Worm (Caenorhabditis elegans) whole organism, late embryonic: Measurements from ENCODE around the gene dsl-5.

Experiments used
- C08G9.2 ChIP-seq: sonication (generic microtip); optimal IDR thresholded peaks from 2 replicates; lab custom pipeline; 2016; ENCODE audit warnings: mild to moderate bottlenecking, missing genetic modification characterization, moderate library complexity, missing compliant biosample characterization
- C38D4.7 ChIP-seq: fragments of 200-800 bp; sonication (Bioruptor generic); optimal IDR thresholded peaks from 2 replicates; lab custom pipeline; 2018; ENCODE audit warnings: mild to moderate bottlenecking, missing genetic modification characterization, moderate library complexity, missing compliant biosample characterization
- K02D7.2 ChIP-seq: sonication (generic microtip); optimal IDR thresholded peaks from 2 replicates; lab custom pipeline; 2017; ENCODE audit warnings: mild to moderate bottlenecking, missing genetic modification characterization, missing compliant biosample characterization
- T23F11.4 ChIP-seq: fragments of 200-800 bp; sonication (Bioruptor generic); optimal IDR thresholded peaks from 2 replicates; lab custom pipeline; 2018; ENCODE audit warnings: mild to moderate bottlenecking, missing genetic modification characterization, missing compliant biosample characterization
- Y22D7AL.16 ChIP-seq: sonication (generic microtip); optimal IDR thresholded peaks from 2 replicates; lab custom pipeline; 2016; ENCODE audit warnings: missing genetic modification characterization, missing compliant biosample characterization
- ahr-1 ChIP-seq: sonication (generic microtip); optimal IDR thresholded peaks from 2 replicates; lab custom pipeline; 2016; ENCODE audit warnings: missing genetic modification characterization, missing compliant biosample characterization
- ceh-14 ChIP-seq: sonication (generic microtip); optimal IDR thresholded peaks from 2 replicates; lab custom pipeline; 2016; ENCODE audit warnings: missing genotype, missing genetic modification characterization, missing compliant biosample characterization
- ceh-18 ChIP-seq: sonication (generic microtip); optimal IDR thresholded peaks from 2 replicates; lab custom pipeline; 2016; ENCODE audit warnings: missing genetic modification characterization, missing compliant biosample characterization
- ceh-19 ChIP-seq: fragments of 200-800 bp; sonication (Bioruptor generic); optimal IDR thresholded peaks from 2 replicates; lab custom pipeline; 2018; ENCODE audit warnings: mild to moderate bottlenecking, missing genetic modification characterization, missing compliant biosample characterization
- ceh-2 ChIP-seq: sonication (generic microtip); optimal IDR thresholded peaks from 2 replicates; lab custom pipeline; 2016; ENCODE audit warnings: missing genotype, missing genetic modification characterization, missing compliant biosample characterization
- ceh-22 ChIP-seq: sonication (generic microtip); optimal IDR thresholded peaks from 2 replicates; lab custom pipeline; 2017; ENCODE audit warnings: missing biosample characterization, missing genetic modification characterization
- ceh-24 ChIP-seq: sonication (generic microtip); optimal IDR thresholded peaks from 2 replicates; lab custom pipeline; 2016; ENCODE audit warnings: mild to moderate bottlenecking, missing genetic modification characterization, missing compliant biosample characterization
- ceh-31 ChIP-seq: sonication (generic microtip); optimal IDR thresholded peaks from 2 replicates; lab custom pipeline; 2016; ENCODE audit warnings: missing genetic modification characterization, missing compliant biosample characterization
- ceh-34 ChIP-seq: sonication (generic microtip); optimal IDR thresholded peaks from 2 replicates; lab custom pipeline; 2016; ENCODE audit warnings: mild to moderate bottlenecking, missing genetic modification characterization, missing compliant biosample characterization
- ceh-45 ChIP-seq: fragments of 200-800 bp; sonication (Bioruptor generic); IDR thresholded peaks from 2 replicates; pipeline ENCODE4 v1.3.6; 2022; ENCODE audit warnings: missing genetic modification reagents, missing genetic modification characterization, missing compliant biosample characterization
- ceh-6 ChIP-seq: fragments of 200-800 bp; sonication (Bioruptor generic); optimal IDR thresholded peaks from 2 replicates; lab custom pipeline; 2018; ENCODE audit warnings: mild to moderate bottlenecking, missing genetic modification characterization, missing compliant biosample characterization
- elt-2 ChIP-seq: sonication (generic microtip); optimal IDR thresholded peaks from 2 replicates; lab custom pipeline; 2016; ENCODE audit warnings: missing genetic modification reagents, missing genetic modification characterization, missing compliant biosample characterization
- ets-4 ChIP-seq: sonication (generic microtip); optimal IDR thresholded peaks from 2 replicates; lab custom pipeline; 2016; ENCODE audit warnings: missing genetic modification characterization, missing compliant biosample characterization
- eyg-1 ChIP-seq: sonication (generic microtip); optimal IDR thresholded peaks from 2 replicates; lab custom pipeline; 2016; ENCODE audit warnings: missing genotype, missing genetic modification characterization, missing compliant biosample characterization
- fax-1 ChIP-seq: sonication (generic microtip); optimal IDR thresholded peaks from 2 replicates; lab custom pipeline; 2016; ENCODE audit warnings: missing genotype, missing genetic modification characterization, missing compliant biosample characterization
- gmeb-2 ChIP-seq: sonication (generic microtip); optimal IDR thresholded peaks from 2 replicates; lab custom pipeline; 2016; ENCODE audit warnings: missing genetic modification characterization, inconsistent platforms, missing compliant biosample characterization
- hlh-13 ChIP-seq: fragments of 200-800 bp; sonication (Bioruptor generic); optimal IDR thresholded peaks from 2 replicates; lab custom pipeline; 2018; ENCODE audit warnings: mild to moderate bottlenecking, missing genetic modification characterization, missing compliant biosample characterization
- hlh-15 ChIP-seq: sonication (generic microtip); optimal IDR thresholded peaks from 2 replicates; lab custom pipeline; 2016; ENCODE audit warnings: missing genetic modification characterization, missing compliant biosample characterization
- hlh-30 ChIP-seq: sonication (generic microtip); optimal IDR thresholded peaks from 2 replicates; lab custom pipeline; 2017; ENCODE audit warnings: antibody characterized with exemption, missing genetic modification characterization, missing compliant biosample characterization; ENCODE audit not compliant: insufficient read depth
- hlh-8 ChIP-seq: sonication (generic microtip); optimal IDR thresholded peaks from 2 replicates; lab custom pipeline; 2016; ENCODE audit warnings: missing genotype, missing genetic modification characterization, missing compliant biosample characterization
- lim-6 ChIP-seq: sonication (generic microtip); optimal IDR thresholded peaks from 2 replicates; lab custom pipeline; 2016; ENCODE audit warnings: missing genetic modification characterization, missing compliant biosample characterization
- mec-3 ChIP-seq: sonication (generic microtip); optimal IDR thresholded peaks from 2 replicates; lab custom pipeline; 2016; ENCODE audit warnings: borderline replicate concordance, missing genetic modification characterization, missing compliant biosample characterization
- nfya-1 ChIP-seq: sonication (generic microtip); optimal IDR thresholded peaks from 2 replicates; lab custom pipeline; 2017; ENCODE audit warnings: missing genetic modification characterization, mild to moderate bottlenecking, missing compliant biosample characterization, antibody characterized with exemption, moderate library complexity
- nhr-11 ChIP-seq: fragments of 150-350 bp; optimal IDR thresholded peaks from 2 replicates; lab custom pipeline; 2014; ENCODE audit warnings: missing biosample characterization, missing genetic modification characterization
- nhr-232 ChIP-seq: sonication (generic microtip); optimal IDR thresholded peaks from 2 replicates; lab custom pipeline; 2016; ENCODE audit warnings: missing genetic modification characterization, missing compliant biosample characterization
- npax-4 ChIP-seq: sonication (generic microtip); optimal IDR thresholded peaks from 2 replicates; lab custom pipeline; 2016; ENCODE audit warnings: missing genetic modification characterization, missing compliant biosample characterization
- pqm-1 ChIP-seq: sonication (generic microtip); optimal IDR thresholded peaks from 2 replicates; lab custom pipeline; 2016; ENCODE audit warnings: missing genetic modification characterization, missing compliant biosample characterization
- pros-1 ChIP-seq: fragments of 150-350 bp; optimal IDR thresholded peaks from 2 replicates; lab custom pipeline; 2014; ENCODE audit warnings: missing biosample characterization, missing genetic modification reagents, missing genetic modification characterization
- ref-2 ChIP-seq: sonication (generic microtip); optimal IDR thresholded peaks from 2 replicates; lab custom pipeline; 2016; ENCODE audit warnings: missing genetic modification characterization, missing compliant biosample characterization
- sox-4 ChIP-seq: sonication (generic microtip); optimal IDR thresholded peaks from 2 replicates; lab custom pipeline; 2017; ENCODE audit warnings: mild to moderate bottlenecking, missing genetic modification characterization, inconsistent platforms, missing compliant biosample characterization
- tbx-2 ChIP-seq: sonication (generic microtip); optimal IDR thresholded peaks from 2 replicates; lab custom pipeline; 2016; ENCODE audit warnings: missing genetic modification characterization, missing compliant biosample characterization
- tbx-7 ChIP-seq: sonication (generic microtip); optimal IDR thresholded peaks from 2 replicates; lab custom pipeline; 2016; ENCODE audit warnings: missing genotype, missing genetic modification characterization, missing compliant biosample characterization
- ttx-3 ChIP-seq: sonication (generic microtip); optimal IDR thresholded peaks from 2 replicates; lab custom pipeline; 2016; ENCODE audit warnings: missing genetic modification reagents, missing genetic modification characterization, missing compliant biosample characterization
- unc-3 ChIP-seq, 2 experiments: fragments of 200-800 bp in 1 of 2; sonication (Bioruptor generic) in 1 of 2; sonication (generic microtip) in 1 of 2; conservative IDR thresholded peaks in 1 of 2; optimal IDR thresholded peaks in 1 of 2; 2 replicates each; pipeline versions ENCODE4 v1.3.6 to Lab custom; 2016 to 2022; ENCODE audit warnings: missing compliant biosample characterization in 2 of 2, missing genetic modification characterization in 2 of 2, missing genetic modification reagents in 1 of 2
- unc-55 ChIP-seq: sonication (generic microtip); optimal IDR thresholded peaks from 2 replicates; lab custom pipeline; 2017; ENCODE audit warnings: missing biosample characterization, missing genetic modification reagents, missing genetic modification characterization
- unc-86 ChIP-seq: sonication (generic microtip); optimal IDR thresholded peaks from 2 replicates; lab custom pipeline; 2016; ENCODE audit warnings: missing genetic modification characterization, missing compliant biosample characterization
- ztf-16 ChIP-seq: sonication (generic microtip); optimal IDR thresholded peaks from 2 replicates; lab custom pipeline; 2017; ENCODE audit warnings: missing genetic modification characterization, missing compliant biosample characterization

dsl-5 gene

ce11 chrIV:11586484-11586883, 34.3 kb downstream of the dsl-5 start:
- TF ChIP-seq tbx-7 (tag; lab: Kevin White, UChicago), result no peak
- TF ChIP-seq fax-1 (tag; lab: Kevin White, UChicago), result no peak
- TF ChIP-seq unc-55, result no peak
- no peak for TF ChIP-seq elt-2 (tag; lab: Kevin White, UChicago)
- TF ChIP-seq lim-6 (tag; lab: Kevin White, UChicago), result no peak
- no peak for TF ChIP-seq K02D7.2 (tag; lab: Kevin White, UChicago)
- no peak for TF ChIP-seq ttx-3 (tag; lab: Kevin White, UChicago)
- TF ChIP-seq T23F11.4 (GFP tag; lab: Kevin White, UChicago), result no peak
- TF ChIP-seq ceh-18, result no peak
- TF ChIP-seq hlh-15 (tag; lab: Kevin White, UChicago), result no peak
- TF ChIP-seq C08G9.2 (tag; lab: Kevin White, UChicago), result no peak
- no peak for TF ChIP-seq gmeb-2 (tag; lab: Kevin White, UChicago)
- TF ChIP-seq mec-3, result no peak
- TF ChIP-seq C38D4.7 (GFP tag; lab: Kevin White, UChicago), result no peak
- no peak for TF ChIP-seq ref-2 (tag; lab: Kevin White, UChicago)
- TF ChIP-seq hlh-8, result no peak
- no peak for TF ChIP-seq unc-86 (tag; lab: Kevin White, UChicago)

DNA sequence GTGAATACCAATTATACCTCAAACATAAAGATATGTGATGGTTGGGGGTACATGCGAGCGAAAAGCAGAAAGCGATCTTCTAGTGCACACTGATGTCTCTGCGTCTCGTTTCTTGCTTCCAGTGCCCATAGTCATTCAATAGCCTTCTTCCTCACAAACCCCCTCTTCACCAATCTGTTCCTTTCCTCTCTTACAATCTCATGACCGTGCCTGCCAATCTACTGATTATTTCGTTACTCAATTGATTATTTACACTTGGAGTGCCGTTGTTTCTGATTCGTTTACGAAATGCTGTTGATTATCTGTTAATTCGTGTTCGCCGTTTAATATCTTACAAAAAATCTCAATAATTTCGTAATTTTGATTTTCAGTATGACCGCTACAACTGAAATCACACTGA, 36.0 kb downstream of the dsl-5 start:
- no peak for TF ChIP-seq ets-4 (tag; lab: Kevin White, UChicago)
- TF ChIP-seq pros-1 (tag; lab: Kevin White, UChicago), result no peak
- no peak for TF ChIP-seq hlh-15 (tag; lab: Kevin White, UChicago)
- no peak for TF ChIP-seq Y22D7AL.16
- TF ChIP-seq hlh-13 (GFP tag; lab: Kevin White, UChicago), result no peak
- no peak for TF ChIP-seq nhr-11

ce11 chrIV:11583906-11584378, 36.9 kb downstream of the dsl-5 start, which contains the start of gene F12F6.1:
Gene F12F6.1, plus strand, starts transcription at chrIV:11583956.
- TF ChIP-seq hlh-8 (no peak), nhr-232 (tag; lab: Kevin White, UChicago) (peak; percentile 17), ets-4 (tag; lab: Kevin White, UChicago) (no peak), ceh-24 (no peak), eyg-1 (tag; lab: Kevin White, UChicago) (no peak), unc-3 (GFP tag; conservative IDR thresholded peaks at IDR 0.05; lab: Robert Waterston, UW) (no peak), unc-3 (tag; optimal IDR thresholded peaks at IDR 0.05; lab: Kevin White, UChicago) (no peak), Y22D7AL.16 (no peak), elt-2 (tag; lab: Kevin White, UChicago) (peak; percentile 20), pros-1 (tag; lab: Kevin White, UChicago) (no peak), nfya-1 (tag; lab: Kevin White, UChicago) (peak; percentile 40), pqm-1 (tag; lab: Kevin White, UChicago) (no peak), npax-4 (tag; lab: Kevin White, UChicago) (no peak), ceh-6 (peak; percentile 46), sox-4 (tag; lab: Kevin White, UChicago) (no peak), ref-2 (tag; lab: Kevin White, UChicago) (peak; percentile 15), mec-3 (no peak), ceh-31 (tag; lab: Kevin White, UChicago) (peak; percentile 48), ceh-34 (tag; lab: Kevin White, UChicago) (no peak), ceh-2 (tag; lab: Kevin White, UChicago) (no peak), T23F11.4 (GFP tag; lab: Kevin White, UChicago) (peak; percentile 31), ceh-45 (0 out of 2 replicates have a peak, but pooled peaks have one; percentile 37), ztf-16 (no peak), ahr-1 (tag; lab: Kevin White, UChicago) (no peak), hlh-13 (GFP tag; lab: Kevin White, UChicago) (no peak), nhr-11 (no peak), hlh-30 (tag; lab: Kevin White, UChicago) (no peak), tbx-2 (peak; percentile 65), ceh-22 (no peak), ceh-14 (tag; lab: Kevin White, UChicago) (no peak), ceh-19 (GFP tag; lab: Kevin White, UChicago) (no peak)
- TF ChIP-seq, all 69 proteins: peak for 9
